Worm (Caenorhabditis elegans): ENCODE measurements around the gene Y43F8B.18.

- TF ChIP-seq nhr-28 (tag; optimal IDR thresholded peaks at IDR 0.05) = no peak
- no peak for TF ChIP-seq skn-1 (tag; optimal IDR thresholded peaks at IDR 0.05)
- no peak for TF ChIP-seq pha-4 (GFP tag; IDR thresholded peaks at IDR 0.05)
- TF ChIP-seq pha-4 (tag; optimal IDR thresholded peaks at IDR 0.05) = no peak
- TF ChIP-seq fkh-10 (GFP tag; optimal IDR thresholded peaks at IDR 0.05) = no peak
- TF ChIP-seq spr-1 (tag; optimal IDR thresholded peaks at IDR 0.05) = no peak
- no peak for TF ChIP-seq daf-12 (tag; optimal IDR thresholded peaks at IDR 0.05)
- TF ChIP-seq ztf-7 (tag; optimal IDR thresholded peaks at IDR 0.05) = no peak
- TF ChIP-seq dve-1 (tag; optimal IDR thresholded peaks at IDR 0.05; ENCODE audit: insufficient read depth) = no peak
- no peak for TF ChIP-seq zfp-2 (tag; optimal IDR thresholded peaks at IDR 0.05)
Observed at ce11 chrV:19491302-19491701, 5.5 kb downstream of the Y43F8B.18 start, which contains the start of gene Y43F8B.29.

Measured in whole organism, L4 larva.